Worm (Caenorhabditis elegans) whole organism, midembryonic: Measurements from ENCODE around the gene acd-4.

Experiments used
- T22C8.4 ChIP-seq: fragments of 200-800 bp; sonication (Bioruptor generic); IDR thresholded peaks from 2 replicates; pipeline ENCODE4 v1.3.6; 2022; ENCODE audit warnings: missing genetic modification characterization, missing compliant biosample characterization
- cog-1 ChIP-seq: sonication (generic microtip); optimal IDR thresholded peaks from 2 replicates; lab custom pipeline; 2016; ENCODE audit warnings: missing genetic modification characterization, missing compliant biosample characterization
- flt-1 ChIP-seq: fragments of 200-800 bp; sonication (Bioruptor generic); IDR thresholded peaks from 2 replicates; pipeline ENCODE4 v1.3.6; 2022; ENCODE audit warnings: missing genetic modification characterization, missing compliant biosample characterization
- klf-2 ChIP-seq: fragments of 200-800 bp; sonication (Bioruptor generic); conservative IDR thresholded peaks from 2 replicates; pipeline ENCODE4 v1.3.6; 2022; ENCODE audit warnings: missing genetic modification reagents, missing genetic modification characterization, missing compliant biosample characterization
- ref-1 ChIP-seq: fragments of 200-800 bp; sonication (Bioruptor generic); conservative IDR thresholded peaks from 2 replicates; pipeline ENCODE4 v1.3.6; 2022; ENCODE audit warnings: missing genetic modification reagents, missing genetic modification characterization, missing compliant biosample characterization
- ztf-23 ChIP-seq: fragments of 200-800 bp; sonication (Bioruptor generic); IDR thresholded peaks from 2 replicates; pipeline ENCODE4 v1.3.6; 2022; ENCODE audit warnings: missing genetic modification reagents, missing genetic modification characterization, missing compliant biosample characterization
- ztf-29 ChIP-seq: fragments of 200-800 bp; sonication (Bioruptor generic); IDR thresholded peaks from 2 replicates; pipeline ENCODE4 v1.3.6; 2022; ENCODE audit warnings: missing genetic modification reagents, missing genetic modification characterization, missing compliant biosample characterization

DNA sequence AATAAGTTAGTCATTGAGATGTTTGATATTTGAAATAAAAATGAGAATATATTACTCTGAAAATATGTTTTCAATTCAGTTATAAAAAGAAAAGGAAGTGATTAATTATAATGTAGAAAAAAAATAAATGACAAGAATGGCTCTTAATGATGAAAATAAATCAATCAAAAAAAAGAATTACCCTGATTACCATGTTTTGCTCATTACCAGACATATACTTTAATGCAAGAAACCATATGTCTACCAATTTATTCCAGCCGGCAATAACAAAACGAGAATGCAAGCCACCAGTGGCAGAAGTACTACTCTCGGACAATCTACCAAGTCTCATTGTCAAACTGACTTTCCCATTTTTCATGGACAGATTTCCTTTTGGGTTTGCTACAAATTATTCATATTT is 45.8 kb downstream of the acd-4 start:
- TF ChIP-seq ref-1 (GFP tag; lab: Robert Waterston, UW) (no peak), flt-1 (GFP tag; lab: Robert Waterston, UW) (no peak), ztf-29 (GFP tag; lab: Robert Waterston, UW) (no peak), ztf-23 (no peak), klf-2 (GFP tag; lab: Robert Waterston, UW) (no peak), T22C8.4 (GFP tag; lab: Robert Waterston, UW) (no peak), cog-1 (tag; lab: Kevin White, UChicago) (no peak)
